Worm (Caenorhabditis elegans) whole organism, L4 larva: ENCODE data around the gene syp-1.

Source experiments
- daf-16 ChIP-seq, 3 experiments: sonication (generic microtip); optimal IDR thresholded peaks; 2 replicates each; lab custom pipeline; 2016 to 2017; ENCODE audit warnings: missing genetic modification characterization in 3 of 3, missing genetic modification reagents in 3 of 3, mild to moderate bottlenecking in 2 of 3, missing compliant biosample characterization in 2 of 3, missing biosample characterization in 1 of 3, moderate library complexity in 1 of 3
- nhr-25 ChIP-seq: sonication (generic microtip); optimal IDR thresholded peaks from 2 replicates; lab custom pipeline; 2017; ENCODE audit warnings: missing genetic modification characterization, mild to moderate bottlenecking, missing compliant biosample characterization, antibody characterized with exemption, moderate library complexity, borderline replicate concordance; ENCODE audit not compliant: insufficient read depth
- nhr-76 ChIP-seq: fragments of 150-350 bp; optimal IDR thresholded peaks from 2 replicates; lab custom pipeline; 2014; ENCODE audit warnings: missing biosample characterization, missing genetic modification characterization
- skn-1 ChIP-seq: fragments of 150-350 bp; optimal IDR thresholded peaks from 2 replicates; lab custom pipeline; 2014; ENCODE audit warnings: missing biosample characterization, missing genetic modification characterization
- unc-62 ChIP-seq, 3 experiments: fragments of 150-350 bp in 1 of 3; sonication (generic microtip); optimal IDR thresholded peaks in 2 of 3; peaks in 1 of 3; 1 replicate in 1 of 3; 2 replicates in 2 of 3; lab custom pipeline; 2014 to 2017; ENCODE audit warnings: missing biosample characterization in 3 of 3, missing genetic modification characterization in 3 of 3, missing genetic modification reagents in 3 of 3, missing genotype in 1 of 3
- zag-1 ChIP-seq: fragments of 150-350 bp; optimal IDR thresholded peaks from 2 replicates; lab custom pipeline; 2014; ENCODE audit warnings: missing biosample characterization, missing genetic modification characterization

- TF ChIP-seq nhr-76 (tag; lab: Kevin White, UChicago) (no peak), zag-1 (tag; lab: Kevin White, UChicago) (no peak), unc-62 (GFP tag; optimal IDR thresholded peaks at IDR 0.05 in 1 of 2; lab: Kevin White, UChicago) (peak in 1 of 2 experiments; percentile 62), unc-62 (tag; optimal IDR thresholded peaks at IDR 0.05; lab: Kevin White, UChicago) (no peak), skn-1 (tag; lab: Kevin White, UChicago) (no peak), nhr-25 (tag; lab: Kevin White, UChicago) (no peak), daf-16 (GFP tag; optimal IDR thresholded peaks at IDR 0.05; lab: Kevin White, UChicago) (no peak), daf-16 (tag; optimal IDR thresholded peaks at IDR 0.05; lab: Kevin White, UChicago) (no peak)
Observed at ce11 chrV:16388268-16388667, 15.8 kb upstream of the syp-1 start, which contains the start of gene sri-65.
